Fruit fly (Drosophila melanogaster) whole organism, embryonic: ENCODE results near the gene CG11836.

Source experiments
- Bdp1 ChIP-seq: fragments of 200-800 bp; sonication (Bioruptor generic); optimal IDR thresholded peaks from 3 replicates; lab custom pipeline; 2016; ENCODE audit warnings: missing biosample characterization, missing genetic modification characterization
- Bgb ChIP-seq: fragments of 200-800 bp; sonication (Bioruptor generic); IDR thresholded peaks from 2 replicates; pipeline ENCODE4 v1.3.6; 2022; ENCODE audit warnings: missing biosample characterization, missing genetic modification characterization; ENCODE audit not compliant: partially characterized antibody
- CG10209 ChIP-seq: fragments of 200-800 bp; sonication (Bioruptor generic); optimal IDR thresholded peaks from 3 replicates; lab custom pipeline; 2017; ENCODE audit warnings: missing biosample characterization, mild to moderate bottlenecking, missing genetic modification characterization, missing genetic modification reagents
- CG10274 ChIP-seq: fragments of 200-800 bp; sonication (Bioruptor generic); optimal IDR thresholded peaks from 3 replicates; lab custom pipeline; 2017; ENCODE audit warnings: missing biosample characterization, mild to moderate bottlenecking, missing genetic modification characterization
- CG10565 ChIP-seq: fragments of 200-800 bp; sonication (Bioruptor generic); optimal IDR thresholded peaks from 3 replicates; lab custom pipeline; 2016; ENCODE audit warnings: missing biosample characterization, mild to moderate bottlenecking, missing genetic modification characterization
- CG11093 ChIP-seq: fragments of 200-800 bp; sonication (Bioruptor generic); IDR thresholded peaks from 3 replicates; pipeline ENCODE4 v1.3.6; 2022; ENCODE audit warnings: missing biosample characterization, missing genetic modification characterization
- CG13775 ChIP-seq: fragments of 200-800 bp; sonication (Bioruptor generic); optimal IDR thresholded peaks from 3 replicates; lab custom pipeline; 2017; ENCODE audit warnings: missing biosample characterization, mild to moderate bottlenecking, missing genetic modification characterization
- CG14441 ChIP-seq: fragments of 200-800 bp; sonication (Bioruptor generic); IDR thresholded peaks from 2 replicates; pipeline ENCODE4 v1.3.6; 2022; ENCODE audit warnings: missing biosample characterization, missing genetic modification characterization
- CG1603 ChIP-seq: fragments of 200-800 bp; sonication (Bioruptor generic); optimal IDR thresholded peaks from 2 replicates; lab custom pipeline; 2019; ENCODE audit warnings: missing biosample characterization, mild to moderate bottlenecking, missing genetic modification characterization, moderate library complexity
- CG17186 ChIP-seq: fragments of 200-800 bp; sonication (Bioruptor generic); optimal IDR thresholded peaks from 3 replicates; lab custom pipeline; 2017; ENCODE audit warnings: missing biosample characterization, missing genetic modification reagents, missing genetic modification characterization
- CG17359 ChIP-seq: fragments of 200-800 bp; sonication (Bioruptor generic); optimal IDR thresholded peaks from 3 replicates; lab custom pipeline; 2018; ENCODE audit warnings: missing biosample characterization, mild to moderate bottlenecking, missing genetic modification characterization, moderate library complexity
- CG17829 ChIP-seq: fragments of 200-800 bp; optimal IDR thresholded peaks from 2 replicates; lab custom pipeline; 2019; ENCODE audit warnings: missing biosample characterization, mild to moderate bottlenecking, missing genetic modification characterization, moderate library complexity
- CG18764 ChIP-seq: fragments of 200-800 bp; sonication (Bioruptor generic); optimal IDR thresholded peaks from 3 replicates; lab custom pipeline; 2016; ENCODE audit warnings: missing biosample characterization, missing genetic modification characterization
- CG2712 ChIP-seq: fragments of 200-800 bp; optimal IDR thresholded peaks from 3 replicates; lab custom pipeline; 2019; ENCODE audit warnings: missing biosample characterization, mild to moderate bottlenecking, missing genetic modification characterization, moderate library complexity
- CG31365 ChIP-seq: fragments of 200-800 bp; sonication (Bioruptor generic); optimal IDR thresholded peaks from 2 replicates; lab custom pipeline; 2018; ENCODE audit warnings: missing biosample characterization, mild to moderate bottlenecking, missing genetic modification characterization
- CG4282 ChIP-seq: fragments of 200-800 bp; sonication (Bioruptor generic); optimal IDR thresholded peaks from 2 replicates; lab custom pipeline; 2016; ENCODE audit warnings: missing biosample characterization, missing genetic modification characterization
- CG4707 ChIP-seq: fragments of 200-800 bp; sonication (Bioruptor generic); optimal IDR thresholded peaks from 2 replicates; lab custom pipeline; 2018; ENCODE audit warnings: missing biosample characterization, mild to moderate bottlenecking, missing genetic modification characterization, moderate library complexity
- CG4730 ChIP-seq: fragments of 200-800 bp; sonication (Bioruptor generic); IDR thresholded peaks from 2 replicates; pipeline ENCODE4 v1.3.6; 2022; ENCODE audit warnings: missing biosample characterization, missing genetic modification characterization
- CTCF ChIP-seq: fragments of 200-800 bp; sonication (Bioruptor generic); optimal IDR thresholded peaks from 2 replicates; lab custom pipeline; 2017; ENCODE audit warnings: missing biosample characterization, mild to moderate bottlenecking, missing genetic modification characterization, moderate library complexity
- Dad ChIP-seq: fragments of 200-800 bp; sonication (Bioruptor generic); optimal IDR thresholded peaks from 3 replicates; lab custom pipeline; 2016; ENCODE audit warnings: missing biosample characterization, missing genetic modification characterization
- Doc3 ChIP-seq: fragments of 200-800 bp; sonication (Bioruptor generic); IDR thresholded peaks from 3 replicates; pipeline ENCODE4 v1.3.6; 2022; ENCODE audit warnings: missing biosample characterization, missing genetic modification characterization; ENCODE audit not compliant: partially characterized antibody
- Fer2 ChIP-seq: fragments of 200-800 bp; sonication (Bioruptor generic); optimal IDR thresholded peaks from 2 replicates; lab custom pipeline; 2018; ENCODE audit warnings: missing biosample characterization, mild to moderate bottlenecking, missing genetic modification characterization, moderate library complexity
- Hr51 ChIP-seq, 2 experiments: fragments of 200-800 bp; sonication (Bioruptor generic); optimal IDR thresholded peaks; 2 replicates in 1 of 2; 3 replicates in 1 of 2; lab custom pipeline; 2016 to 2018; ENCODE audit warnings: missing biosample characterization in 2 of 2, missing genetic modification characterization in 2 of 2, mild to moderate bottlenecking in 1 of 2, moderate library complexity in 1 of 2
- NFAT ChIP-seq: fragments of 200-800 bp; sonication (Bioruptor generic); IDR thresholded peaks from 2 replicates; pipeline ENCODE4 v1.3.6; 2022; ENCODE audit warnings: missing biosample characterization, missing genetic modification characterization
- Oli ChIP-seq: fragments of 200-800 bp; sonication (Bioruptor generic); optimal IDR thresholded peaks from 2 replicates; lab custom pipeline; 2018; ENCODE audit warnings: missing biosample characterization, mild to moderate bottlenecking, missing genetic modification characterization, moderate library complexity
- Optix ChIP-seq: fragments of 200-800 bp; sonication (Bioruptor generic); IDR thresholded peaks from 3 replicates; pipeline ENCODE4 v1.3.6; 2022; ENCODE audit warnings: missing biosample characterization, missing genetic modification characterization
- PHDP ChIP-seq: fragments of 200-800 bp; sonication (Bioruptor generic); optimal IDR thresholded peaks from 3 replicates; lab custom pipeline; 2018; ENCODE audit warnings: missing biosample characterization, mild to moderate bottlenecking, missing genetic modification characterization, moderate library complexity
- Six4 ChIP-seq: fragments of 200-800 bp; sonication (Bioruptor generic); optimal IDR thresholded peaks from 2 replicates; lab custom pipeline; 2016; ENCODE audit warnings: missing biosample characterization, missing genetic modification characterization
- Trl ChIP-seq, 3 experiments: fragments of >200 bp in 2 of 3; fragments of 200-800 bp in 1 of 3; sonication (Bioruptor generic) in 1 of 3; optimal IDR thresholded peaks; 2 replicates in 1 of 3; 3 replicates in 2 of 3; lab custom pipeline; 2016 to 2017; ENCODE audit warnings: missing biosample characterization in 1 of 3, missing genetic modification characterization in 1 of 3
- Usf ChIP-seq: fragments of 200-800 bp; sonication (Bioruptor generic); optimal IDR thresholded peaks from 2 replicates; lab custom pipeline; 2017; ENCODE audit warnings: missing genotype, missing biosample characterization, missing genetic modification characterization
- bcd ChIP-seq: fragments of 200-800 bp; sonication (Bioruptor generic); optimal IDR thresholded peaks from 2 replicates; lab custom pipeline; 2017; ENCODE audit warnings: missing biosample characterization, mild to moderate bottlenecking, missing genetic modification characterization
- btn ChIP-seq: fragments of 200-800 bp; sonication (Bioruptor generic); optimal IDR thresholded peaks from 2 replicates; lab custom pipeline; 2016; ENCODE audit warnings: missing biosample characterization, missing genetic modification characterization
- corto ChIP-seq: fragments of 200-800 bp; sonication (Bioruptor generic); optimal IDR thresholded peaks from 2 replicates; lab custom pipeline; 2016; ENCODE audit warnings: missing biosample characterization, mild to moderate bottlenecking, missing genetic modification characterization, moderate library complexity
- cwo ChIP-seq: fragments of 200-800 bp; sonication (Bioruptor generic); optimal IDR thresholded peaks from 3 replicates; lab custom pipeline; 2017; ENCODE audit warnings: missing biosample characterization, missing genetic modification characterization, mild to moderate bottlenecking, moderate library complexity, missing genetic modification reagents
- fru ChIP-seq: fragments of >200 bp; optimal IDR thresholded peaks from 2 replicates; lab custom pipeline; 2017
- ham ChIP-seq: fragments of 200-800 bp; sonication (Bioruptor generic); IDR thresholded peaks from 2 replicates; pipeline ENCODE4 v1.3.6; 2022; ENCODE audit warnings: missing biosample characterization, missing genetic modification characterization
- hbn ChIP-seq: fragments of 200-800 bp; sonication (Bioruptor generic); IDR thresholded peaks from 2 replicates; pipeline ENCODE4 v1.3.6; 2022; ENCODE audit warnings: missing biosample characterization, missing genetic modification characterization; ENCODE audit not compliant: partially characterized antibody
- her ChIP-seq: fragments of 200-800 bp; sonication (Bioruptor generic); optimal IDR thresholded peaks from 2 replicates; lab custom pipeline; 2016; ENCODE audit warnings: missing biosample characterization, missing genetic modification characterization
- mam ChIP-seq: fragments of 200-800 bp; sonication (Bioruptor generic); optimal IDR thresholded peaks from 3 replicates; lab custom pipeline; 2016; ENCODE audit warnings: missing biosample characterization, missing genetic modification characterization
- nmo ChIP-seq: fragments of 200-800 bp; sonication (Bioruptor generic); optimal IDR thresholded peaks from 2 replicates; lab custom pipeline; 2018; ENCODE audit warnings: missing biosample characterization, mild to moderate bottlenecking, missing genetic modification characterization, moderate library complexity
- pan ChIP-seq, 4 experiments: fragments of >200 bp in 3 of 4; fragments of 200-800 bp in 1 of 4; sonication (Bioruptor generic) in 1 of 4; optimal IDR thresholded peaks in 3 of 4; IDR thresholded peaks in 1 of 4; 2 replicates each; pipeline versions ENCODE4 v1.3.6 to Lab custom; 2017 to 2022; ENCODE audit warnings: missing biosample characterization in 2 of 4, missing genetic modification characterization in 2 of 4, mixed read lengths in 1 of 4
- rib ChIP-seq: fragments of 200-800 bp; sonication (Bioruptor generic); IDR thresholded peaks from 2 replicates; pipeline ENCODE4 v1.3.6; 2022; ENCODE audit warnings: missing biosample characterization, missing genetic modification characterization
- ro ChIP-seq: fragments of 200-800 bp; sonication (Bioruptor generic); IDR thresholded peaks from 2 replicates; pipeline ENCODE4 v1.3.6; 2022; ENCODE audit warnings: missing biosample characterization, missing genetic modification characterization
- salm ChIP-seq: fragments of 200-800 bp; sonication (Bioruptor generic); optimal IDR thresholded peaks from 2 replicates; lab custom pipeline; 2018; ENCODE audit warnings: missing biosample characterization, mild to moderate bottlenecking, missing genetic modification characterization
- slbo ChIP-seq: fragments of 200-800 bp; sonication (Bioruptor generic); IDR thresholded peaks from 2 replicates; pipeline ENCODE4 v1.3.6; 2022; ENCODE audit warnings: missing biosample characterization, missing genetic modification characterization
- sna ChIP-seq: fragments of 200-800 bp; sonication (Bioruptor generic); IDR thresholded peaks from 2 replicates; pipeline ENCODE4 v1.3.6; 2022; ENCODE audit warnings: missing biosample characterization, missing genetic modification characterization; ENCODE audit not compliant: partially characterized antibody
- sqz ChIP-seq: fragments of 200-800 bp; sonication (Bioruptor generic); optimal IDR thresholded peaks from 3 replicates; lab custom pipeline; 2018; ENCODE audit warnings: missing biosample characterization, mild to moderate bottlenecking, missing genetic modification characterization
- tio ChIP-seq: fragments of 200-800 bp; sonication (Bioruptor generic); optimal IDR thresholded peaks from 2 replicates; lab custom pipeline; 2017; ENCODE audit warnings: missing biosample characterization, missing genetic modification characterization, inconsistent platforms
- zf30C ChIP-seq: fragments of 200-800 bp; sonication (Bioruptor generic); optimal IDR thresholded peaks from 3 replicates; lab custom pipeline; 2018; ENCODE audit warnings: missing biosample characterization, mild to moderate bottlenecking, missing genetic modification characterization

Gene CG11836

dm6 chr3R:25054451-25055188 lies 16.3 kb upstream of the CG11836 start, which contains the start of gene CG31109 (continued):
- TF ChIP-seq sna (GFP tag; lab: Robert Waterston, UW): peak; percentile 39; the same call in 1 of the 2 replicates
- TF ChIP-seq ro (GFP tag; lab: Robert Waterston, UW): no peak
- peak; percentile 31 for TF ChIP-seq CG17829 (tag; lab: Kevin White, UChicago)
- no peak for TF ChIP-seq CG10274 (GFP tag; lab: Kevin White, UChicago)
- TF ChIP-seq nmo (GFP tag; lab: Kevin White, UChicago): peak; percentile 35
- TF ChIP-seq salm (tag; lab: Kevin White, UChicago): no peak
- TF ChIP-seq Oli (tag; lab: Kevin White, UChicago): no peak
- TF ChIP-seq CG10209: no peak
- no peak for TF ChIP-seq ham
- TF ChIP-seq hbn: peak; percentile 39; the same call in 1 of the 2 replicates
- TF ChIP-seq CG14441 (GFP tag; lab: Robert Waterston, UW): 0 out of 2 replicates have a peak, but pooled peaks have one; percentile 17
- TF ChIP-seq Doc3 (GFP tag; lab: Robert Waterston, UW): 0 out of 3 replicates have a peak, but pooled peaks have one; percentile 34
- no peak for TF ChIP-seq CG4730 (GFP tag; lab: Robert Waterston, UW)
- TF ChIP-seq Bgb (GFP tag; lab: Robert Waterston, UW): peak; percentile 59
- TF ChIP-seq her: no peak
- no peak for TF ChIP-seq Hr51 (GFP tag; optimal IDR thresholded peaks at IDR 0.05; lab: Kevin White, UChicago)
- TF ChIP-seq btn (GFP tag; lab: Kevin White, UChicago): no peak
- no peak for TF ChIP-seq bcd (GFP tag; lab: Kevin White, UChicago)
- no peak for TF ChIP-seq tio (GFP tag; lab: Kevin White, UChicago)
- TF ChIP-seq CTCF (GFP tag; lab: Kevin White, UChicago): no peak
- TF ChIP-seq CG11093 (GFP tag; lab: Robert Waterston, UW): no peak
- no peak for TF ChIP-seq Trl (optimal IDR thresholded peaks at IDR 0.05; lab: Kevin White, UChicago)
- TF ChIP-seq Trl (GFP tag; optimal IDR thresholded peaks at IDR 0.05; lab: Kevin White, UChicago): peak; percentile 33
- no peak for TF ChIP-seq fru (lab: Kevin White, UChicago)
- peak; percentile 19 for TF ChIP-seq zf30C
- no peak for TF ChIP-seq CG18764 (GFP tag; lab: Kevin White, UChicago)
- no peak for TF ChIP-seq CG4707 (GFP tag; lab: Kevin White, UChicago)
- no peak for TF ChIP-seq Usf (GFP tag; lab: Kevin White, UChicago)
- TF ChIP-seq rib (GFP tag; lab: Robert Waterston, UW): no peak
- TF ChIP-seq cwo (GFP tag; lab: Kevin White, UChicago): no peak
- no peak for TF ChIP-seq NFAT
- TF ChIP-seq Optix (GFP tag; lab: Robert Waterston, UW): no peak
- TF ChIP-seq CG1603 (tag; lab: Kevin White, UChicago): peak; percentile 91
- TF ChIP-seq Fer2 (tag; lab: Kevin White, UChicago): no peak
- no peak for TF ChIP-seq Bdp1 (GFP tag; lab: Kevin White, UChicago)
- peak; percentile 32 for TF ChIP-seq CG2712 (tag; lab: Kevin White, UChicago)
- no peak for TF ChIP-seq sqz (GFP tag; lab: Kevin White, UChicago)
- peak; percentile 17 for TF ChIP-seq CG13775 (GFP tag; lab: Kevin White, UChicago)
- TF ChIP-seq CG10565 (GFP tag; lab: Kevin White, UChicago): no peak
- no peak for TF ChIP-seq Dad (GFP tag; lab: Kevin White, UChicago)
- TF ChIP-seq CG4282 (GFP tag; lab: Kevin White, UChicago): no peak
- TF ChIP-seq CG31365 (tag; lab: Kevin White, UChicago): no peak
- peak; percentile 2 for TF ChIP-seq CG17359
- no peak for TF ChIP-seq pan (optimal IDR thresholded peaks at IDR 0.05; lab: Kevin White, UChicago)
- peak in 1 of 2 experiments; percentile 38 for TF ChIP-seq pan (GFP tag; optimal IDR thresholded peaks at IDR 0.05 in 1 of 2, IDR thresholded peaks at IDR 0.05 in 1 of 2)
- peak; percentile 1 for TF ChIP-seq PHDP (tag; lab: Kevin White, UChicago)
- TF ChIP-seq Six4 (GFP tag; lab: Kevin White, UChicago): peak; percentile 30
- TF ChIP-seq mam (GFP tag; lab: Kevin White, UChicago): peak; percentile 43
- no peak for TF ChIP-seq corto (GFP tag; lab: Kevin White, UChicago)
- TF ChIP-seq CG17186 (GFP tag; lab: Kevin White, UChicago): no peak
- TF ChIP-seq slbo (GFP tag; lab: Robert Waterston, UW): no peak
